Worm (Caenorhabditis elegans) whole organism, L1 larva: ENCODE measurements around the gene ZK402.5.

Source experiments
- C04F5.9 ChIP-seq: sonication (generic microtip); optimal IDR thresholded peaks from 2 replicates; lab custom pipeline; 2016; ENCODE audit warnings: missing genetic modification characterization, missing compliant biosample characterization
- C16A3.4 ChIP-seq: fragments of 150-350 bp; optimal IDR thresholded peaks from 2 replicates; lab custom pipeline; 2014; ENCODE audit warnings: missing biosample characterization, missing genetic modification characterization
- F16B12.6 ChIP-seq: fragments of 150-350 bp; optimal IDR thresholded peaks from 2 replicates; lab custom pipeline; 2014; ENCODE audit warnings: missing biosample characterization, missing genetic modification characterization
- Y116A8C.19 ChIP-seq: sonication (generic microtip); optimal IDR thresholded peaks from 2 replicates; lab custom pipeline; 2016; ENCODE audit warnings: missing compliant biosample characterization, missing genetic modification characterization, borderline replicate concordance
- alr-1 ChIP-seq: fragments of 200-800 bp; sonication (Bioruptor generic); optimal IDR thresholded peaks from 2 replicates; lab custom pipeline; 2018; ENCODE audit warnings: borderline replicate concordance, mild to moderate bottlenecking, missing genetic modification characterization, missing compliant biosample characterization
- ama-1 ChIP-seq: fragments of 150-350 bp; optimal IDR thresholded peaks from 2 replicates; lab custom pipeline; 2014
- blmp-1 ChIP-seq: fragments of 150-350 bp; optimal IDR thresholded peaks from 2 replicates; lab custom pipeline; 2014; ENCODE audit warnings: missing biosample characterization, missing genetic modification characterization
- ceh-8 ChIP-seq: fragments of 200-800 bp; sonication (Bioruptor generic); optimal IDR thresholded peaks from 2 replicates; lab custom pipeline; 2018; ENCODE audit warnings: mild to moderate bottlenecking, missing genetic modification characterization, moderate library complexity, missing compliant biosample characterization
- ceh-82 ChIP-seq, 3 experiments: fragments of 150-350 bp in 1 of 3; sonication (generic microtip) in 2 of 3; optimal IDR thresholded peaks; 2 replicates each; lab custom pipeline; 2014 to 2017; ENCODE audit warnings: missing biosample characterization in 3 of 3, missing genetic modification characterization in 3 of 3
- ceh-88 ChIP-seq: fragments of 200-800 bp; sonication (Bioruptor generic); IDR thresholded peaks from 2 replicates; pipeline ENCODE4 v1.3.6; 2022; ENCODE audit warnings: missing genetic modification characterization, missing compliant biosample characterization
- ces-1 ChIP-seq: fragments of 150-350 bp; optimal IDR thresholded peaks from 2 replicates; lab custom pipeline; 2014; ENCODE audit warnings: missing biosample characterization, missing genetic modification reagents, missing genetic modification characterization
- dpl-1 ChIP-seq, 3 experiments: fragments of 150-350 bp in 2 of 3; sonication (generic microtip) in 1 of 3; optimal IDR thresholded peaks; 2 replicates each; lab custom pipeline; 2014 to 2017; ENCODE audit warnings: missing biosample characterization in 3 of 3, missing genetic modification characterization in 3 of 3, missing genetic modification reagents in 3 of 3
- dsc-1 ChIP-seq: sonication (generic microtip); optimal IDR thresholded peaks from 2 replicates; lab custom pipeline; 2016; ENCODE audit warnings: mild to moderate bottlenecking, missing genetic modification characterization, missing compliant biosample characterization
- efl-1 ChIP-seq, 4 experiments: fragments of 150-350 bp; optimal IDR thresholded peaks in 3 of 4; peaks in 1 of 4; 1 replicate in 1 of 4; 2 replicates in 3 of 4; lab custom pipeline; 2014; ENCODE audit warnings: missing biosample characterization in 2 of 4, missing genetic modification characterization in 2 of 4, missing genetic modification reagents in 2 of 4
- elt-2 ChIP-seq: sonication (generic microtip); optimal IDR thresholded peaks from 2 replicates; lab custom pipeline; 2016; ENCODE audit warnings: missing genetic modification characterization, mild to moderate bottlenecking, inconsistent platforms, missing compliant biosample characterization, missing genetic modification reagents
- elt-3 ChIP-seq, 6 experiments: fragments of 150-350 bp in 1 of 6; sonication (generic microtip); optimal IDR thresholded peaks; 2 replicates each; lab custom pipeline; 2017 to 2018; ENCODE audit warnings: missing biosample characterization in 6 of 6, missing genetic modification characterization in 6 of 6, inconsistent platforms in 1 of 6
- ets-5 ChIP-seq: fragments of 200-800 bp; sonication (Bioruptor generic); IDR thresholded peaks from 2 replicates; pipeline ENCODE4 v1.3.6; 2022; ENCODE audit warnings: missing genetic modification characterization, missing compliant biosample characterization
- fkh-10 ChIP-seq: sonication (generic microtip); optimal IDR thresholded peaks from 2 replicates; lab custom pipeline; 2017; ENCODE audit warnings: missing biosample characterization, missing genetic modification reagents, missing genetic modification characterization
- fos-1 ChIP-seq: fragments of 150-350 bp; optimal IDR thresholded peaks from 2 replicates; lab custom pipeline; 2014; ENCODE audit warnings: missing biosample characterization, missing genetic modification characterization
- grh-1 ChIP-seq: fragments of 200-800 bp; sonication (Bioruptor generic); IDR thresholded peaks from 2 replicates; pipeline ENCODE4 v1.3.6; 2022; ENCODE audit warnings: missing genetic modification reagents, missing genetic modification characterization, missing compliant biosample characterization
- hpl-2 ChIP-seq: fragments of 150-350 bp; optimal IDR thresholded peaks from 2 replicates; lab custom pipeline; 2014; ENCODE audit warnings: missing biosample characterization, missing genetic modification reagents, missing genetic modification characterization
- irx-1 ChIP-seq: sonication (generic microtip); optimal IDR thresholded peaks from 2 replicates; lab custom pipeline; 2016; ENCODE audit warnings: missing genetic modification characterization, missing compliant biosample characterization
- lin-13 ChIP-seq: fragments of 150-350 bp; optimal IDR thresholded peaks from 2 replicates; lab custom pipeline; 2014; ENCODE audit warnings: missing biosample characterization, missing genetic modification reagents, missing genetic modification characterization
- lin-14 ChIP-seq: fragments of 200-800 bp; sonication (Bioruptor generic); optimal IDR thresholded peaks from 2 replicates; lab custom pipeline; 2018; ENCODE audit warnings: mild to moderate bottlenecking, missing genetic modification characterization, moderate library complexity, missing compliant biosample characterization
- lin-39 ChIP-seq: fragments of 150-350 bp; optimal IDR thresholded peaks from 2 replicates; lab custom pipeline; 2014; ENCODE audit warnings: missing biosample characterization, missing genetic modification reagents, missing genetic modification characterization
- lir-3 ChIP-seq: sonication (generic microtip); optimal IDR thresholded peaks from 2 replicates; lab custom pipeline; 2016; ENCODE audit warnings: mild to moderate bottlenecking, missing genetic modification characterization, moderate library complexity, missing compliant biosample characterization; ENCODE audit not compliant: poor library complexity
- mab-9 ChIP-seq: fragments of 200-800 bp; sonication (Bioruptor generic); IDR thresholded peaks from 2 replicates; pipeline ENCODE4 v1.3.6; 2022; ENCODE audit warnings: missing genetic modification reagents, missing genetic modification characterization, missing compliant biosample characterization
- mdl-1 ChIP-seq, 2 experiments: fragments of 150-350 bp; optimal IDR thresholded peaks; 2 replicates each; lab custom pipeline; 2014 to 2017; ENCODE audit warnings: missing biosample characterization in 2 of 2, missing genetic modification characterization in 2 of 2, inconsistent platforms in 1 of 2
- mef-2 ChIP-seq: fragments of 150-350 bp; optimal IDR thresholded peaks from 2 replicates; lab custom pipeline; 2014; ENCODE audit warnings: missing biosample characterization, missing genetic modification characterization
- mep-1 ChIP-seq: fragments of 150-350 bp; optimal IDR thresholded peaks from 2 replicates; lab custom pipeline; 2014; ENCODE audit warnings: missing biosample characterization, missing genetic modification characterization
- nhr-19 ChIP-seq: fragments of 200-800 bp; sonication (Bioruptor generic); conservative IDR thresholded peaks from 2 replicates; pipeline ENCODE4 v1.3.6; 2022; ENCODE audit warnings: missing genetic modification characterization, missing compliant biosample characterization
- nhr-237 ChIP-seq: fragments of 150-350 bp; optimal IDR thresholded peaks from 2 replicates; lab custom pipeline; 2014; ENCODE audit warnings: missing biosample characterization, missing genetic modification characterization
- nhr-47 ChIP-seq: sonication (generic microtip); optimal IDR thresholded peaks from 2 replicates; lab custom pipeline; 2016; ENCODE audit warnings: mild to moderate bottlenecking, missing genetic modification characterization, moderate library complexity, missing compliant biosample characterization
- nhr-71 ChIP-seq: sonication (generic microtip); optimal IDR thresholded peaks from 2 replicates; lab custom pipeline; 2016; ENCODE audit warnings: mild to moderate bottlenecking, missing genetic modification characterization, moderate library complexity, missing compliant biosample characterization
- nhr-76 ChIP-seq: sonication (generic microtip); optimal IDR thresholded peaks from 2 replicates; lab custom pipeline; 2017; ENCODE audit warnings: missing biosample characterization, missing genetic modification characterization
- nhr-85 ChIP-seq: sonication (generic microtip); peaks from one replicate; lab custom pipeline; 2016; ENCODE audit warnings: missing genetic modification characterization, inconsistent platforms, missing compliant biosample characterization
- nhr-90 ChIP-seq: sonication (generic microtip); optimal IDR thresholded peaks from 2 replicates; lab custom pipeline; 2016; ENCODE audit warnings: mild to moderate bottlenecking, missing genetic modification characterization, missing compliant biosample characterization; ENCODE audit not compliant: poor library complexity
- pax-3 ChIP-seq: fragments of 200-800 bp; sonication (Bioruptor generic); optimal IDR thresholded peaks from 2 replicates; lab custom pipeline; 2018; ENCODE audit warnings: mild to moderate bottlenecking, missing genetic modification characterization, moderate library complexity, missing compliant biosample characterization
- rnt-1 ChIP-seq: sonication (generic microtip); optimal IDR thresholded peaks from 2 replicates; lab custom pipeline; 2016; ENCODE audit warnings: mild to moderate bottlenecking, missing genetic modification characterization, moderate library complexity, missing compliant biosample characterization
- snpc-4 ChIP-seq: fragments of 150-350 bp; optimal IDR thresholded peaks from 2 replicates; lab custom pipeline; 2014; ENCODE audit warnings: missing biosample characterization, missing genetic modification characterization
- snu-23 ChIP-seq: sonication (generic microtip); optimal IDR thresholded peaks from 2 replicates; lab custom pipeline; 2016; ENCODE audit warnings: missing genetic modification characterization, missing compliant biosample characterization
- sox-4 ChIP-seq: sonication (generic microtip); optimal IDR thresholded peaks from 2 replicates; lab custom pipeline; 2016; ENCODE audit warnings: missing genetic modification characterization, missing compliant biosample characterization
- tbx-2 ChIP-seq: sonication (generic microtip); optimal IDR thresholded peaks from 2 replicates; lab custom pipeline; 2016; ENCODE audit warnings: missing genetic modification characterization, missing compliant biosample characterization
- unc-30 ChIP-seq: sonication (generic microtip); optimal IDR thresholded peaks from 2 replicates; lab custom pipeline; 2017; ENCODE audit warnings: missing biosample characterization, missing genetic modification characterization
- unc-62 ChIP-seq: fragments of 150-350 bp; optimal IDR thresholded peaks from 2 replicates; lab custom pipeline; 2014; ENCODE audit warnings: missing biosample characterization, missing genetic modification reagents, missing genetic modification characterization
- unc-86 ChIP-seq: sonication (generic microtip); optimal IDR thresholded peaks from 2 replicates; lab custom pipeline; 2016; ENCODE audit warnings: missing genetic modification characterization, missing compliant biosample characterization
- ztf-4 ChIP-seq: fragments of 150-350 bp; optimal IDR thresholded peaks from 2 replicates; lab custom pipeline; 2014; ENCODE audit warnings: missing biosample characterization, missing genetic modification characterization

The ZK402.5 gene

ce11 chrX:1383546-1383945 is 17.6 kb downstream of the ZK402.5 start:
- TF ChIP-seq dsc-1 (tag; lab: Kevin White, UChicago), result no peak
- no peak for TF ChIP-seq lir-3 (tag; lab: Kevin White, UChicago)
- TF ChIP-seq fkh-10 (GFP tag; lab: Kevin White, UChicago), result no peak
- TF ChIP-seq lin-14 (GFP tag; lab: Kevin White, UChicago), result no peak
- TF ChIP-seq fos-1, result no peak
- no peak for TF ChIP-seq Y116A8C.19 (tag; lab: Kevin White, UChicago)
- no peak for TF ChIP-seq unc-86
- no peak for TF ChIP-seq C16A3.4 (tag; lab: Kevin White, UChicago)
- no peak for TF ChIP-seq sox-4 (tag; lab: Kevin White, UChicago)
- TF ChIP-seq alr-1, result no peak
- no peak for TF ChIP-seq efl-1 (optimal IDR thresholded peaks at IDR 0.05; lab: Kevin White, UChicago)
- TF ChIP-seq efl-1 (GFP tag; optimal IDR thresholded peaks at IDR 0.05 in 1 of 2; lab: Kevin White, UChicago), result no peak
- no peak for TF ChIP-seq ama-1 (lab: Kevin White, UChicago)
- no peak for TF ChIP-seq nhr-76 (tag; lab: Kevin White, UChicago)
- no peak for TF ChIP-seq nhr-47 (tag; lab: Kevin White, UChicago)
- no peak for TF ChIP-seq blmp-1 (tag; lab: Kevin White, UChicago)
- no peak for TF ChIP-seq unc-30
- TF ChIP-seq lin-39 (tag; lab: Kevin White, UChicago), result no peak
- no peak for TF ChIP-seq mef-2 (tag; lab: Kevin White, UChicago)
- TF ChIP-seq C04F5.9 (tag; lab: Kevin White, UChicago), result no peak
- TF ChIP-seq, all 84 proteins: peak for 0

ce11 chrX:1381565-1381964 is 19.6 kb downstream of the ZK402.5 start, which contains the start of gene F56C3.10:
TSS of gene F56C3.10 (minus strand) at chrX:1381665.
- TF ChIP-seq ceh-82 (tag; optimal IDR thresholded peaks at IDR 0.05; lab: Kevin White, UChicago) (no peak), lin-13 (GFP tag; lab: Kevin White, UChicago) (no peak), hpl-2 (GFP tag; lab: Kevin White, UChicago) (no peak), pax-3 (tag; lab: Kevin White, UChicago) (no peak), dpl-1 (GFP tag; optimal IDR thresholded peaks at IDR 0.05; lab: Kevin White, UChicago) (no peak), nhr-90 (tag; lab: Kevin White, UChicago) (no peak)

ce11 chrX:1379391-1379790 is 21.8 kb downstream of the ZK402.5 start:
- TF ChIP-seq ztf-4 (tag; lab: Kevin White, UChicago) (no peak), ces-1 (GFP tag; lab: Kevin White, UChicago) (no peak), nhr-19 (GFP tag; lab: Robert Waterston, UW) (peak; percentile 64), snpc-4 (peak; percentile 69), nhr-85 (tag; lab: Kevin White, UChicago) (no peak), mab-9 (GFP tag; lab: Robert Waterston, UW) (no peak), unc-62 (GFP tag; lab: Kevin White, UChicago) (no peak), elt-3 (tag; optimal IDR thresholded peaks at IDR 0.05; lab: Kevin White, UChicago) (no peak), lir-3 (tag; lab: Kevin White, UChicago) (no peak), snu-23 (peak; percentile 66), ceh-8 (GFP tag; lab: Kevin White, UChicago) (peak; percentile 55), nhr-90 (tag; lab: Kevin White, UChicago) (peak; percentile 69), mdl-1 (tag; optimal IDR thresholded peaks at IDR 0.05; lab: Kevin White, UChicago) (peak in 1 of 2 experiments; percentile 71), irx-1 (tag; lab: Kevin White, UChicago) (peak; percentile 44), ceh-88 (GFP tag; lab: Robert Waterston, UW) (0 out of 2 replicates have a peak, but pooled peaks have one; percentile 20), mep-1 (tag; lab: Kevin White, UChicago) (peak; percentile 42), F16B12.6 (tag; lab: Kevin White, UChicago) (no peak), fkh-10 (GFP tag; lab: Kevin White, UChicago) (peak; percentile 72), grh-1 (GFP tag; lab: Robert Waterston, UW) (peak; percentile 41), lin-14 (GFP tag; lab: Kevin White, UChicago) (peak; percentile 49), tbx-2 (tag; lab: Kevin White, UChicago) (peak; percentile 4), nhr-76 (tag; lab: Kevin White, UChicago) (no peak), ets-5 (no peak), hpl-2 (GFP tag; lab: Kevin White, UChicago) (no peak), elt-2 (no peak), dsc-1 (tag; lab: Kevin White, UChicago) (peak; percentile 67), nhr-237 (no peak), dpl-1 (GFP tag; optimal IDR thresholded peaks at IDR 0.05; lab: Kevin White, UChicago) (peak in 1 of 3 experiments; percentile 19), rnt-1 (peak; percentile 76), nhr-71 (tag; lab: Kevin White, UChicago) (peak; percentile 44), nhr-47 (tag; lab: Kevin White, UChicago) (peak; percentile 76), Y116A8C.19 (tag; lab: Kevin White, UChicago) (no peak)
